Fruit fly (Drosophila melanogaster): ENCODE measurements around the gene wac.

Gene wac

DNA sequence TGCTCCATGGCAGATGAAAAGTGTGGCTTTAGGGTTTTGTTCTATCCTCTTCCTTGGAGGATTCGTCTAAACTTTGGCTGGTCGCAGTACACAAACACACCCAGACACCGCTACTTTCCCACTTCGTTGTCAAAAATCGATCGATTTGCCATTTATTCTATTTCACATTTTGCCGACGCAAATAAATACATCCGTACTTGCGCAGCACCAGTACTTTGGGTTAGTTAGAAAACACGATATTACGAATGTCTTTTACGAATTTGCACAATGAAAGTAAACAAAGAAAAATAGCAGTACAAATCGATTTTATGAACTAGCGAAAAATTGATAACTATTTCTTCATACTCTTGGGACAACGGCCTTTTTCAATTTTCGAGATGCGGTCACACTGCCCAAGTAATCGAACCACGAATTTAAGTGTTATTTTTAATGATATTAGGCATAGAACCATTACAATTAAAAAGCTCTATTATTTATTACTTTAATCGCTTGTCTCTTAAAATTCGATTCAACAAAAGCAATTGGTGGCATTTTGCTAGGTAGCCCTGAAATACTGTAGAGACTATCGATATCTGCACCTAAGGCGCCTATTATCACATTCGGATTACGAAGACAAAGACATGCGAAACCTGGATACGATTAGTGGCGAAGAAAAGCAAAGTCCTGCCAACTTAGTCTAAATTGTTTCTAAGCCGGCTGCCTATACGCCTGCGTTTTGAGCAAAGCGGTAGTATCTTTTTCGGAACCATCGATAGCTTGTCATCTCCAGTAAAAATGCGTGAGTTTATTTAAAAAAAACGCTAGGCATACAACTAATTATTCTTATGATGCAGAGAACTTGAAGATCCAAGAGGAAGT, at the start of gene wac, which contains the start of gene DIP2 (continued):
- TF ChIP-seq Nf-YC (tag; optimal IDR thresholded peaks at IDR 0.05) (peak; percentile 75), gsb-n (tag; optimal IDR thresholded peaks at IDR 0.05) (no peak), HmgD (GFP tag; optimal IDR thresholded peaks at IDR 0.05) (peak; percentile 78), Six4 (GFP tag; optimal IDR thresholded peaks at IDR 0.05) (peak; percentile 73), kah (GFP tag; optimal IDR thresholded peaks at IDR 0.05) (no peak), Max (GFP tag; optimal IDR thresholded peaks at IDR 0.05) (peak; percentile 70), chif (GFP tag; optimal IDR thresholded peaks at IDR 0.05) (peak; percentile 77 to 83), trem (tag; optimal IDR thresholded peaks at IDR 0.05) (peak; percentile 100), Med (GFP tag) (peak; percentile 98), NfI (GFP tag; optimal IDR thresholded peaks at IDR 0.05) (peak; percentile 70), Fer1 (GFP tag; optimal IDR thresholded peaks at IDR 0.05) (peak; percentile 53), ftz-f1 (GFP tag; optimal IDR thresholded peaks at IDR 0.05) (peak; percentile 26), CG10654 (GFP tag; optimal IDR thresholded peaks at IDR 0.05) (peak; percentile 79), CG10431 (GFP tag; optimal IDR thresholded peaks at IDR 0.05) (peak; percentile 49), ttk (GFP tag; IDR thresholded peaks at IDR 0.05) (peak; percentile 60), slp2 (GFP tag; optimal IDR thresholded peaks at IDR 0.05) (peak; percentile 68), Drgx (GFP tag; IDR thresholded peaks at IDR 0.05) (peak; percentile 40; the same call in 1 of the 2 replicates), CG3847 (GFP tag; IDR thresholded peaks at IDR 0.05) (peak; percentile 77), CG30403 (GFP tag; optimal IDR thresholded peaks at IDR 0.05) (peak; percentile 83), CG11398 (GFP tag; optimal IDR thresholded peaks at IDR 0.05) (peak; percentile 72), TFAM (GFP tag; optimal IDR thresholded peaks at IDR 0.05) (no peak), corto (GFP tag; optimal IDR thresholded peaks at IDR 0.05) (peak; percentile 30), Spps (tag; optimal IDR thresholded peaks at IDR 0.05) (peak; percentile 13), Sry-δ (GFP tag; optimal IDR thresholded peaks at IDR 0.05) (peak; percentile 98), CG16815 (GFP tag; optimal IDR thresholded peaks at IDR 0.05) (peak; percentile 29), D19B (GFP tag; optimal IDR thresholded peaks at IDR 0.05) (no peak), CG5245 (GFP tag; optimal IDR thresholded peaks at IDR 0.05) (peak; percentile 73), Xbp1 (GFP tag; optimal IDR thresholded peaks at IDR 0.05) (peak; percentile 88), CG10147 (GFP tag; optimal IDR thresholded peaks at IDR 0.05) (peak; percentile 28), CG7271 (tag; optimal IDR thresholded peaks at IDR 0.05) (no peak), CG33557 (GFP tag; optimal IDR thresholded peaks at IDR 0.05) (peak; percentile 60), Jarid2 (GFP tag; optimal IDR thresholded peaks at IDR 0.05) (no peak), CG10209 (GFP tag; optimal IDR thresholded peaks at IDR 0.05) (peak; percentile 53), exex (tag; optimal IDR thresholded peaks at IDR 0.05) (no peak), Chrac-16 (GFP tag; optimal IDR thresholded peaks at IDR 0.05) (peak; percentile 85), hbn (GFP tag; IDR thresholded peaks at IDR 0.05; ENCODE audit: partially characterized antibody) (peak; percentile 85), CG12104 (GFP tag; optimal IDR thresholded peaks at IDR 0.05) (peak; percentile 3), Elba2 (GFP tag; optimal IDR thresholded peaks at IDR 0.05) (peak; percentile 56), ab (GFP tag; optimal IDR thresholded peaks at IDR 0.05) (peak; percentile 86), CG32767 (GFP tag; IDR thresholded peaks at IDR 0.05) (peak; percentile 14; the same call in 1 of the 2 replicates), CG12155 (GFP tag; optimal IDR thresholded peaks at IDR 0.05) (peak; percentile 82), CG3163 (GFP tag; optimal IDR thresholded peaks at IDR 0.05) (peak; percentile 75), disco-r (GFP tag; optimal IDR thresholded peaks at IDR 0.05) (peak; percentile 52), sqz (GFP tag; optimal IDR thresholded peaks at IDR 0.05) (no peak), CG12236 (GFP tag; optimal IDR thresholded peaks at IDR 0.05) (peak; percentile 45), nerfin-1 (tag; optimal IDR thresholded peaks at IDR 0.05) (peak; percentile 54), Hmr (GFP tag; optimal IDR thresholded peaks at IDR 0.05) (no peak), zf30C (GFP tag; optimal IDR thresholded peaks at IDR 0.05) (no peak), CG7987 (GFP tag; optimal IDR thresholded peaks at IDR 0.05) (peak; percentile 75)

All from whole organism, embryonic.